Worm (Caenorhabditis elegans) whole organism, early embryonic: Measurements from ENCODE around the gene sax-3.

Experiments
- aly-1 ChIP-seq: sonication (generic microtip); optimal IDR thresholded peaks from 2 replicates; lab custom pipeline; 2016; ENCODE audit warnings: missing genetic modification characterization, missing compliant biosample characterization
- ama-1 ChIP-seq: fragments of 150-350 bp; optimal IDR thresholded peaks from 2 replicates; lab custom pipeline; 2014
- pes-1 ChIP-seq: fragments of 200-800 bp; sonication (Bioruptor generic); IDR thresholded peaks from 2 replicates; pipeline ENCODE4 v1.3.6; 2022; ENCODE audit warnings: missing genetic modification reagents, missing genetic modification characterization, missing compliant biosample characterization
- scrt-1 ChIP-seq: fragments of 200-800 bp; sonication (Bioruptor generic); IDR thresholded peaks from 2 replicates; pipeline ENCODE4 v1.3.6; 2022; ENCODE audit warnings: missing genetic modification characterization, missing compliant biosample characterization

- TF ChIP-seq ama-1 (no peak), scrt-1 (GFP tag; lab: Robert Waterston, UW) (no peak), aly-1 (tag; lab: Kevin White, UChicago) (no peak), pes-1 (GFP tag; lab: Robert Waterston, UW) (no peak)
Observed at ce11 chrX:3419084-3419483, 46.6 kb downstream of the sax-3 start, which contains the start of gene C04F6.7.
